Fruit fly (Drosophila melanogaster) whole organism, pupa: Measurements from ENCODE around the gene DNaseII.
A peak's percentile ranks its signal among the peaks of the same experiment; 100 is the strongest.

Source experiments
- CG10348 ChIP-seq: fragments of 200-800 bp; sonication (Bioruptor generic); IDR thresholded peaks from 2 replicates; pipeline ENCODE4 v1.3.6; 2022; ENCODE audit warnings: missing biosample characterization, missing genetic modification characterization
- CG12605 ChIP-seq: fragments of 200-800 bp; sonication (Bioruptor generic); IDR thresholded peaks from 2 replicates; pipeline ENCODE4 v1.3.6; 2022; ENCODE audit warnings: missing biosample characterization, missing genetic modification characterization
- CG13204 ChIP-seq: fragments of 200-800 bp; sonication (Bioruptor generic); optimal IDR thresholded peaks from 2 replicates; lab custom pipeline; 2018; ENCODE audit warnings: missing biosample characterization, mild to moderate bottlenecking, missing genetic modification characterization, moderate library complexity
- CG14655 ChIP-seq: fragments of 200-800 bp; sonication (Bioruptor generic); optimal IDR thresholded peaks from 3 replicates; lab custom pipeline; 2017; ENCODE audit warnings: mild to moderate bottlenecking, missing biosample characterization, missing genetic modification reagents, missing genetic modification characterization
- CG15710 ChIP-seq: fragments of 200-800 bp; sonication (Bioruptor generic); optimal IDR thresholded peaks from 2 replicates; lab custom pipeline; 2018; ENCODE audit warnings: missing biosample characterization, mild to moderate bottlenecking, missing genetic modification characterization, moderate library complexity
- CG17806 ChIP-seq: fragments of 200-800 bp; sonication (Bioruptor generic); optimal IDR thresholded peaks from 2 replicates; lab custom pipeline; 2018; ENCODE audit warnings: missing biosample characterization, mild to moderate bottlenecking, missing genetic modification characterization, moderate library complexity
- CG32121 ChIP-seq: fragments of 200-800 bp; sonication (Bioruptor generic); IDR thresholded peaks from 2 replicates; pipeline ENCODE4 v1.3.6; 2022; ENCODE audit warnings: missing biosample characterization, missing genetic modification characterization
- CG34367 ChIP-seq: fragments of 200-800 bp; sonication (Bioruptor generic); optimal IDR thresholded peaks from 2 replicates; lab custom pipeline; 2018; ENCODE audit warnings: missing biosample characterization, mild to moderate bottlenecking, missing genetic modification characterization
- CG4496 ChIP-seq: fragments of 200-800 bp; sonication (Bioruptor generic); IDR thresholded peaks from 3 replicates; pipeline ENCODE4 v1.3.6; 2022; ENCODE audit warnings: missing biosample characterization, missing genetic modification characterization
- CG8159 ChIP-seq: fragments of 200-800 bp; sonication (Bioruptor generic); optimal IDR thresholded peaks from 3 replicates; lab custom pipeline; 2018; ENCODE audit warnings: missing biosample characterization, mild to moderate bottlenecking, missing genetic modification characterization, moderate library complexity
- CG8301 ChIP-seq: fragments of 200-800 bp; sonication (Bioruptor generic); optimal IDR thresholded peaks from 2 replicates; lab custom pipeline; 2018; ENCODE audit warnings: missing biosample characterization, mild to moderate bottlenecking, missing genetic modification characterization
- CG9948 ChIP-seq: fragments of 200-800 bp; sonication (Bioruptor generic); optimal IDR thresholded peaks from 2 replicates; lab custom pipeline; 2018; ENCODE audit warnings: missing biosample characterization, mild to moderate bottlenecking, missing genetic modification characterization, moderate library complexity
- D1 ChIP-seq: fragments of 200-800 bp; sonication (Bioruptor generic); optimal IDR thresholded peaks from 2 replicates; lab custom pipeline; 2018; ENCODE audit warnings: missing biosample characterization, mild to moderate bottlenecking, missing genetic modification characterization, moderate library complexity
- EcR ChIP-seq: fragments of 200-800 bp; sonication (Bioruptor generic); optimal IDR thresholded peaks from 3 replicates; lab custom pipeline; 2019; ENCODE audit warnings: missing biosample characterization, missing genetic modification characterization, mild to moderate bottlenecking, moderate library complexity, missing genetic modification reagents
- Ets98B ChIP-seq: fragments of 200-800 bp; sonication (Bioruptor generic); IDR thresholded peaks from 2 replicates; pipeline ENCODE4 v1.3.6; 2022; ENCODE audit warnings: missing biosample characterization, missing genetic modification characterization
- Pif1A ChIP-seq: fragments of 200-800 bp; sonication (Bioruptor generic); optimal IDR thresholded peaks from 3 replicates; lab custom pipeline; 2016; ENCODE audit warnings: missing biosample characterization, missing genetic modification characterization
- Pif1B ChIP-seq: fragments of 200-800 bp; sonication (Bioruptor generic); optimal IDR thresholded peaks from 3 replicates; lab custom pipeline; 2016; ENCODE audit warnings: missing biosample characterization, missing genetic modification characterization
- Snoo ChIP-seq: fragments of 200-800 bp; sonication (Bioruptor generic); optimal IDR thresholded peaks from 3 replicates; lab custom pipeline; 2017; ENCODE audit warnings: missing biosample characterization, mild to moderate bottlenecking, missing genetic modification characterization, inconsistent platforms
- fd96Ca ChIP-seq: fragments of 200-800 bp; sonication (Bioruptor generic); IDR thresholded peaks from 3 replicates; pipeline ENCODE4 v1.3.6; 2022; ENCODE audit warnings: missing biosample characterization, missing genetic modification characterization
- gl ChIP-seq: fragments of 200-800 bp; sonication (Bioruptor generic); optimal IDR thresholded peaks from 2 replicates; lab custom pipeline; 2018; ENCODE audit warnings: missing biosample characterization, mild to moderate bottlenecking, missing genetic modification characterization
- rn ChIP-seq: fragments of 200-800 bp; sonication (Bioruptor generic); IDR thresholded peaks from 2 replicates; pipeline ENCODE4 v1.3.6; 2022; ENCODE audit warnings: missing biosample characterization, missing genetic modification characterization

DNaseII gene

DNA sequence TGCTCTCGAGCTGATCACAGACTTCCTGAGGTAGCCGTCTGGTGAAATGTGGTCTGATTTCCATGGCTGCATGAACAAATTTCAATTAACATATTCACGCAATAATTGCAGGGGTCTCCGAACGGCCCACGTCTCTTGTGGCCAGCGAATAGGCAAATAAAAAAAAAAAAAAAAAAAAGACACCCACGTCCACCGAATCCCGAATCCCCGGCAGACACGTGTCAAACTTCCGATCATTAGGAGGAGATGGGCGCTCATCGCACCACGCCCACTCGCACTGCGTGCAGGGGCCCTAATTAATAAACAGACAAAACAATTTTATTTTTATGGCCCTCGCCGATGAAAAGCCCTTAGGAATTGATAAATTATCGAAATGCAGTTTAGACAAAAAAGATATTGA is 24.4 kb downstream of the DNaseII start:
- TF ChIP-seq fd96Ca (GFP tag; lab: Robert Waterston, UW): no peak
- TF ChIP-seq CG12605: no peak
- no peak for TF ChIP-seq CG9948
- TF ChIP-seq CG4496 (GFP tag; lab: Robert Waterston, UW): no peak
- no peak for TF ChIP-seq Snoo (tag; lab: Kevin White, UChicago)

dm6 chr3R:18049272-18050015 is 30.3 kb downstream of the DNaseII start:
- TF ChIP-seq Snoo (tag; lab: Kevin White, UChicago) (peak; percentile 24), CG32121 (GFP tag; lab: Robert Waterston, UW) (no peak), D1 (tag; lab: Kevin White, UChicago) (peak; percentile 25), gl (tag; lab: Kevin White, UChicago) (peak; percentile 31), CG8301 (tag; lab: Kevin White, UChicago) (peak; percentile 73), CG13204 (no peak), CG12605 (no peak), CG9948 (peak; percentile 82), CG15710 (tag; lab: Kevin White, UChicago) (peak; percentile 66), CG14655 (peak; percentile 80), CG34367 (tag; lab: Kevin White, UChicago) (peak; percentile 51), fd96Ca (GFP tag; lab: Robert Waterston, UW) (no peak), CG8159 (tag; lab: Kevin White, UChicago) (peak; percentile 83), CG17806 (peak; percentile 68), EcR (no peak), Pif1B (peak; percentile 51), rn (GFP tag; lab: Robert Waterston, UW) (no peak), Ets98B (no peak; the same call in 1 of the 2 replicates), CG4496 (GFP tag; lab: Robert Waterston, UW) (no peak), Pif1A (GFP tag; lab: Kevin White, UChicago) (peak; percentile 56), CG10348 (no peak)

DNA sequence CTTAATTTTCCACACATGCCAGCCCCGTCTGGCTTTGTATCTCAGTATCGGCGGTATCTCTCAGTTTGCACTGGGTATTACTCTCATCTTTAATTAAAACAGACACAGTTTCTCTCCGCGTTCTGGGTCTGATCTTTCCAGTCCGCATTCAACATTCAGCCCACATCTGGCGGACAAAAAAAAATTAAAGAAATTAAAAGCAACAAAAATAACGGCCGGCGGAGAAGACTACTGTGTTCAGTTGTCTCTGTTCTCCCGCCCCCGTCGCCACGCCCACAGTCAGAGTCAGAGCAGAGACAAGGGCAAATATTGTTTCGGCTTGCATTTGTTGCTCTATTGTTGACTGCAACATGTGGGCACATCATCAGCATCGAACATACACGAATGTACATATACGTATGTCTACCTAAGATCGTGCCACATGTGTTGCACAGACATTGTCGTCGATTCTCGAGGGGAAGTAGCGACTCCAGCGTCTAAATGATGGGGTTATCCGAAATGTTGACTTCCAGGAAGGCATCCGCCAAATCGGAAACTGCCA is 30.9 kb downstream of the DNaseII start:
- no peak for TF ChIP-seq CG15710 (tag; lab: Kevin White, UChicago)
- no peak for TF ChIP-seq CG9948
- no peak for TF ChIP-seq CG32121 (GFP tag; lab: Robert Waterston, UW)

dm6 chr3R:18050585-18050984 is 31.4 kb downstream of the DNaseII start:
- TF ChIP-seq CG4496 (GFP tag; lab: Robert Waterston, UW) (peak; percentile 63), Pif1B (no peak), Snoo (tag; lab: Kevin White, UChicago) (no peak)

DNA sequence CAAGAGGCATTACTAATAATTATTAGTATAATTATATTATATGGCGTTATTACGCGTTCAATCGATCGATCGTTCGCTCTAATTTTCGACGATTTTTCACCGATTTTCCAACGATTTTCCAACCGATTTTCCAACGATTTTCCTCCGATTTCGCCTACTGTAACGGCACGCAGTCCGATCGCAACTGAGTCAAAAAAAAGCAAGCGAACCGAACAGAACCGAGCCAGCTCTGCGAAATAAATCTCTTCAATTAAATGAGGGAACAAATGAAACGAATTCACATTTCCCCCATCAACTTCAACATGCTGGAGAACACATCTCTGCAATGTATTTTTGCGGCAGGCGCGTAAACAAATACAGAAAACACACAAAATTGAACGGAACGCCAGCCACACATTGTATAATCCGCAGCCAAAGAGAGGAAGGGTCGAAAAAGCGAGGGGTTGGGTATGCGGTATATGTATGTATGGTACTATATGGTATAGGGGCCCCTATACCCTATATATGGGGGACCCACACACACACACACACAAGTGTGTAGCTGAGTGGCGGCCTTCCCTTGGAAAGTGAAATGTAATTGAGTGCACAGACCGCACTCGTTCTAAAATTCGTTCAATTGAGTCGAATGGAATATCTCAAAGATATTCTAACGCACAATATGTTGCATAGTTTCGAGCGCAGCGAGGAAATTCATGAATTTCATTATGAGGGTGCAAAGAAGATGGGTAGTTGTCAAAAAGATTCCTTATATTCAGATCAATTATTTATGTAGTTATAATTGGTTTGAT is 33.8 kb downstream of the DNaseII start, which contains the start of gene htl:
TSS of gene htl (minus strand) at position 186 of the 788 bp plus-strand sequence.
- no peak for TF ChIP-seq CG12605
- TF ChIP-seq Pif1A (GFP tag; lab: Kevin White, UChicago): no peak
- no peak for TF ChIP-seq CG8159 (tag; lab: Kevin White, UChicago)
- no peak; the same call in 1 of the 2 replicates for TF ChIP-seq CG32121 (GFP tag; lab: Robert Waterston, UW)
- TF ChIP-seq CG14655: no peak
- TF ChIP-seq EcR: peak; percentile 5

DNA sequence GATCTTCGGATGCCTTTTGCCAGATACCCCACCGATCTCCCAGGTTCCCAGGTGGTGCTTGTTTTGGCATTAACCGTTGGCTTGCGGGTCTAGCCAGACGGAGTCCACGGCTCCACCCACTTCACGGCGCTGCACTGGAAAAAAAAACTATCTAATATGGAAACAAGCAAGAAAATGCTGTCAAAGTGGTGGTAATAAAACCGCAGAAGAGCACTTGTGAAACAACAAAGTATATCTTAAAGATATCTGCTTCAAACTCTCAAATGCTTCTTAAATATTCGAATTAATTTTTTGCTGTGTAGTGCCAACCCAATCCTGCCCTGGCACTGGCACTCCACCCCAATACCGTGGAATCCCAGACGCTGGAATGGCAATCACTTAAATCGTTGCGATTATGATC is 39.2 kb downstream of the DNaseII start:
- no peak for TF ChIP-seq rn (GFP tag; lab: Robert Waterston, UW)
- TF ChIP-seq CG8301 (tag; lab: Kevin White, UChicago): peak; percentile 11
- no peak for TF ChIP-seq CG4496 (GFP tag; lab: Robert Waterston, UW)
- TF ChIP-seq CG9948: no peak
- TF ChIP-seq CG32121 (GFP tag; lab: Robert Waterston, UW): 0 out of 2 replicates have a peak, but pooled peaks have one; percentile 9
- TF ChIP-seq CG8159 (tag; lab: Kevin White, UChicago): no peak
- peak; percentile 44 for TF ChIP-seq CG14655
- no peak for TF ChIP-seq CG13204
- TF ChIP-seq Pif1A (GFP tag; lab: Kevin White, UChicago): no peak
- TF ChIP-seq CG17806: no peak
- 0 out of 3 replicates have a peak, but pooled peaks have one; percentile 43 for TF ChIP-seq fd96Ca (GFP tag; lab: Robert Waterston, UW)
- TF ChIP-seq gl (tag; lab: Kevin White, UChicago): no peak
- TF ChIP-seq D1 (tag; lab: Kevin White, UChicago): no peak
- no peak for TF ChIP-seq CG15710 (tag; lab: Kevin White, UChicago)
- no peak for TF ChIP-seq Snoo (tag; lab: Kevin White, UChicago)
- TF ChIP-seq Pif1B: no peak
- no peak for TF ChIP-seq CG12605
- TF ChIP-seq EcR: no peak
- no peak for TF ChIP-seq Ets98B
- TF ChIP-seq CG34367 (tag; lab: Kevin White, UChicago): no peak
- TF ChIP-seq CG10348: no peak
